Worm (Caenorhabditis elegans) whole organism, L2 larva: ENCODE data around the gene abu-2.
"Not testable (repeated sequence)": the region's sequence is repeated elsewhere in the genome, so short reads cannot be mapped to it uniquely, and the experiment has no call there.

Experiments used
- C34F6.9 ChIP-seq: fragments of 150-350 bp; optimal IDR thresholded peaks from 2 replicates; lab custom pipeline; 2014; ENCODE audit warnings: missing biosample characterization, missing genetic modification characterization
- R02D3.7 ChIP-seq: fragments of 150-350 bp; optimal IDR thresholded peaks from 2 replicates; lab custom pipeline; 2014; ENCODE audit warnings: missing biosample characterization, missing genetic modification characterization
- ZK546.5 ChIP-seq: sonication (generic microtip); optimal IDR thresholded peaks from 2 replicates; lab custom pipeline; 2017; ENCODE audit warnings: missing biosample characterization, missing genetic modification characterization
- ama-1 ChIP-seq: fragments of 150-350 bp; optimal IDR thresholded peaks from 2 replicates; lab custom pipeline; 2018; ENCODE audit warnings: inconsistent platforms
- blmp-1 ChIP-seq: sonication (generic microtip); optimal IDR thresholded peaks from 2 replicates; lab custom pipeline; 2017; ENCODE audit warnings: missing genetic modification characterization, mild to moderate bottlenecking, missing compliant biosample characterization, antibody characterized with exemption, moderate library complexity; ENCODE audit not compliant: insufficient read depth
- crh-2 ChIP-seq: sonication (generic microtip); optimal IDR thresholded peaks from 2 replicates; lab custom pipeline; 2017; ENCODE audit warnings: missing biosample characterization, missing genetic modification characterization
- dmd-4 ChIP-seq: sonication (generic microtip); optimal IDR thresholded peaks from 2 replicates; lab custom pipeline; 2017; ENCODE audit warnings: missing biosample characterization, missing genetic modification characterization
- elt-3 ChIP-seq: sonication (generic microtip); optimal IDR thresholded peaks from 2 replicates; lab custom pipeline; 2017; ENCODE audit warnings: missing biosample characterization, missing genetic modification characterization
- fos-1 ChIP-seq: fragments of 150-350 bp; optimal IDR thresholded peaks from 2 replicates; lab custom pipeline; 2014; ENCODE audit warnings: missing biosample characterization, missing genetic modification characterization
- lin-11 ChIP-seq: fragments of 150-350 bp; sonication (generic microtip); optimal IDR thresholded peaks from 2 replicates; lab custom pipeline; 2014; ENCODE audit warnings: missing biosample characterization, missing genetic modification characterization, inconsistent platforms, mixed read lengths
- lin-13 ChIP-seq: fragments of 150-350 bp; optimal IDR thresholded peaks from 2 replicates; lab custom pipeline; 2014; ENCODE audit warnings: missing biosample characterization, missing genetic modification reagents, missing genetic modification characterization
- lin-39 ChIP-seq: fragments of 150-350 bp; optimal IDR thresholded peaks from 2 replicates; lab custom pipeline; 2014; ENCODE audit warnings: missing biosample characterization, missing genetic modification reagents, missing genetic modification characterization
- lsy-2 ChIP-seq, 2 experiments: fragments of 150-350 bp in 1 of 2; sonication (generic microtip) in 1 of 2; optimal IDR thresholded peaks; 2 replicates each; lab custom pipeline; 2014 to 2017; ENCODE audit warnings: missing biosample characterization in 2 of 2, missing genetic modification characterization in 2 of 2
- mdl-1 ChIP-seq, 2 experiments: fragments of 150-350 bp in 1 of 2; sonication (generic microtip) in 1 of 2; optimal IDR thresholded peaks; 2 replicates each; lab custom pipeline; 2017; ENCODE audit warnings: missing biosample characterization in 2 of 2, missing genetic modification characterization in 2 of 2
- nhr-10 ChIP-seq: sonication (generic microtip); optimal IDR thresholded peaks from 2 replicates; lab custom pipeline; 2017; ENCODE audit warnings: missing biosample characterization, missing genetic modification characterization
- nhr-12 ChIP-seq: fragments of 150-350 bp; optimal IDR thresholded peaks from 2 replicates; lab custom pipeline; 2014; ENCODE audit warnings: missing biosample characterization, missing genetic modification characterization
- nhr-129 ChIP-seq: fragments of 150-350 bp; optimal IDR thresholded peaks from 2 replicates; lab custom pipeline; 2014; ENCODE audit warnings: missing biosample characterization, missing genetic modification characterization
- nhr-21 ChIP-seq: fragments of 150-350 bp; optimal IDR thresholded peaks from 2 replicates; lab custom pipeline; 2014; ENCODE audit warnings: missing biosample characterization, missing genetic modification characterization
- nhr-23 ChIP-seq: fragments of 150-350 bp; optimal IDR thresholded peaks from 2 replicates; lab custom pipeline; 2014; ENCODE audit warnings: missing biosample characterization, missing genetic modification reagents, missing genetic modification characterization
- nhr-237 ChIP-seq: fragments of 150-350 bp; optimal IDR thresholded peaks from 2 replicates; lab custom pipeline; 2014; ENCODE audit warnings: missing biosample characterization, missing genetic modification characterization
- nhr-25 ChIP-seq: fragments of 150-350 bp; sonication (generic microtip); optimal IDR thresholded peaks from 3 replicates; lab custom pipeline; 2014; ENCODE audit warnings: missing biosample characterization, missing genetic modification characterization
- sma-3 ChIP-seq: sonication (generic microtip); optimal IDR thresholded peaks from 2 replicates; lab custom pipeline; 2016; ENCODE audit warnings: missing genetic modification reagents, missing genetic modification characterization, missing compliant biosample characterization
- sma-9 ChIP-seq, 2 experiments: fragments of 150-350 bp in 1 of 2; sonication (generic microtip) in 1 of 2; optimal IDR thresholded peaks; 2 replicates each; lab custom pipeline; 2014 to 2016; ENCODE audit warnings: missing genetic modification characterization in 2 of 2, mild to moderate bottlenecking in 1 of 2, missing biosample characterization in 1 of 2, missing compliant biosample characterization in 1 of 2, missing genetic modification reagents in 1 of 2, moderate library complexity in 1 of 2
- unc-39 ChIP-seq: fragments of 150-350 bp; optimal IDR thresholded peaks from 2 replicates; lab custom pipeline; 2014; ENCODE audit warnings: missing biosample characterization, missing genetic modification characterization
- unc-55 ChIP-seq: fragments of 150-350 bp; sonication (generic microtip); optimal IDR thresholded peaks from 3 replicates; lab custom pipeline; 2014; ENCODE audit warnings: missing biosample characterization, missing genetic modification reagents, missing genetic modification characterization
- ztf-1 ChIP-seq: fragments of 200-800 bp; sonication (Bioruptor generic); conservative IDR thresholded peaks from 2 replicates; pipeline ENCODE4 v1.3.6; 2022; ENCODE audit warnings: missing genetic modification characterization, missing compliant biosample characterization
- ztf-4 ChIP-seq: fragments of 150-350 bp; optimal IDR thresholded peaks from 2 replicates; lab custom pipeline; 2014; ENCODE audit warnings: missing biosample characterization, missing genetic modification characterization

The abu-2 gene

ce11 chrX:1443556-1444243, 33.2 kb upstream of the abu-2 start:
- peak; percentile 20 for TF ChIP-seq sma-3
- peak; percentile 22 for TF ChIP-seq C34F6.9 (tag; lab: Kevin White, UChicago)
- TF ChIP-seq nhr-25 (tag; lab: Kevin White, UChicago): peak; percentile 64
- TF ChIP-seq nhr-23 (tag; lab: Kevin White, UChicago): no peak
- TF ChIP-seq lin-13: peak; percentile 4

- TF ChIP-seq lin-11 (tag; lab: Kevin White, UChicago): no peak
- no peak for TF ChIP-seq ZK546.5
- TF ChIP-seq mdl-1 (tag; optimal IDR thresholded peaks at IDR 0.05; lab: Kevin White, UChicago): no peak
- TF ChIP-seq R02D3.7 (tag; lab: Kevin White, UChicago): no peak
- no peak for TF ChIP-seq fos-1 (tag; lab: Kevin White, UChicago)
- no peak for TF ChIP-seq dmd-4 (tag; lab: Kevin White, UChicago)
- TF ChIP-seq nhr-10: no peak
- no peak for TF ChIP-seq ztf-4 (tag; lab: Kevin White, UChicago)
- no peak for TF ChIP-seq nhr-25 (tag; lab: Kevin White, UChicago)
- no peak for TF ChIP-seq elt-3 (tag; lab: Kevin White, UChicago)
- TF ChIP-seq, all 48 proteins: peak for 0
Measured at ce11 chrX:1441602-1442183, 31.2 kb upstream of the abu-2 start.

- TF ChIP-seq sma-9 (GFP tag; optimal IDR thresholded peaks at IDR 0.05; lab: Kevin White, UChicago) (no peak), sma-9 (tag; optimal IDR thresholded peaks at IDR 0.05; lab: Kevin White, UChicago) (no peak), lin-39 (no peak), C34F6.9 (tag; lab: Kevin White, UChicago) (no peak), lsy-2 (tag; optimal IDR thresholded peaks at IDR 0.05; lab: Kevin White, UChicago) (no peak), R02D3.7 (tag; lab: Kevin White, UChicago) (no peak), ZK546.5 (no peak), ama-1 (lab: Kevin White, UChicago) (no peak), elt-3 (tag; lab: Kevin White, UChicago) (no peak), dmd-4 (tag; lab: Kevin White, UChicago) (no peak), lin-11 (tag; lab: Kevin White, UChicago) (no peak)
- TF ChIP-seq, all 48 proteins: peak for 0
Measured at ce11 chrX:1440161-1440560, 29.7 kb upstream of the abu-2 start, which contains the start of gene sedl-1. sedl-1 (minus strand) TSS chrX:1440261.

ce11 chrX:1438925-1439324, 28.5 kb upstream of the abu-2 start:
- TF ChIP-seq nhr-237 (tag; lab: Kevin White, UChicago) (no peak), C34F6.9 (tag; lab: Kevin White, UChicago) (peak; percentile 13), lin-11 (tag; lab: Kevin White, UChicago) (peak; percentile 36), R02D3.7 (tag; lab: Kevin White, UChicago) (no peak), nhr-21 (tag; lab: Kevin White, UChicago) (peak; percentile 3), blmp-1 (tag; lab: Kevin White, UChicago) (no peak), crh-2 (tag; lab: Kevin White, UChicago) (peak; percentile 25), mdl-1 (tag; optimal IDR thresholded peaks at IDR 0.05; lab: Kevin White, UChicago) (peak in 1 of 2 experiments; percentile 34), lsy-2 (tag; optimal IDR thresholded peaks at IDR 0.05; lab: Kevin White, UChicago) (peak; percentile 20 to 39)

ce11 chrX:1437097-1437496, 26.6 kb upstream of the abu-2 start:
- no peak for TF ChIP-seq ztf-1 (GFP tag; lab: Robert Waterston, UW)
- peak; percentile 47 for TF ChIP-seq nhr-129
- TF ChIP-seq unc-55 (GFP tag; lab: Kevin White, UChicago): peak; percentile 51
- peak; percentile 5 for TF ChIP-seq lin-11 (tag; lab: Kevin White, UChicago)
- TF ChIP-seq lsy-2 (tag; optimal IDR thresholded peaks at IDR 0.05; lab: Kevin White, UChicago): peak in 1 of 2 experiments; percentile 10

ce11 chrX:1430707-1431106, 20.3 kb upstream of the abu-2 start, which contains the start of gene F19G12.1:
F19G12.1 (plus strand) TSS chrX:1431007.
- not testable (repeated sequence) for TF ChIP-seq unc-39 (tag; lab: Kevin White, UChicago); nhr-12; lin-39
